Worm (Caenorhabditis elegans) whole organism, mixed stage, embryonic: ENCODE results near the gene str-92.

Experiments
- M03D4.4 ChIP-seq: sonication (generic microtip); optimal IDR thresholded peaks from 2 replicates; lab custom pipeline; 2017; ENCODE audit warnings: mild to moderate bottlenecking, missing genetic modification characterization, missing compliant biosample characterization
- elt-1 ChIP-seq: sonication (generic microtip); optimal IDR thresholded peaks from 2 replicates; lab custom pipeline; 2017; ENCODE audit warnings: missing genetic modification characterization, mild to moderate bottlenecking, missing compliant biosample characterization, antibody characterized with exemption, moderate library complexity, borderline replicate concordance; ENCODE audit not compliant: insufficient read depth
- hlh-1 ChIP-seq: fragments of 150-350 bp; optimal IDR thresholded peaks from 2 replicates; lab custom pipeline; 2014; ENCODE audit warnings: missing biosample characterization, missing genetic modification reagents, missing genetic modification characterization
- lin-32 ChIP-seq: fragments of 200-800 bp; sonication (Bioruptor generic); optimal IDR thresholded peaks from 2 replicates; lab custom pipeline; 2018; ENCODE audit warnings: mild to moderate bottlenecking, missing genetic modification characterization, missing compliant biosample characterization
- mab-5 ChIP-seq: fragments of 150-350 bp; optimal IDR thresholded peaks from 2 replicates; lab custom pipeline; 2014; ENCODE audit warnings: missing biosample characterization, missing genetic modification characterization
- nhr-237 ChIP-seq: fragments of 150-350 bp; optimal IDR thresholded peaks from 2 replicates; lab custom pipeline; 2014; ENCODE audit warnings: missing biosample characterization, missing genetic modification characterization
- nhr-28 ChIP-seq: fragments of 150-350 bp; optimal IDR thresholded peaks from 2 replicates; lab custom pipeline; 2014; ENCODE audit warnings: missing biosample characterization, missing genetic modification characterization
- pha-4 ChIP-seq: fragments of 150-350 bp; optimal IDR thresholded peaks from 2 replicates; lab custom pipeline; 2018; ENCODE audit warnings: missing biosample characterization, missing genetic modification reagents, missing genetic modification characterization
- ztf-11 ChIP-seq: fragments of 150-350 bp; optimal IDR thresholded peaks from 2 replicates; lab custom pipeline; 2014; ENCODE audit warnings: missing biosample characterization, missing genetic modification characterization

ce11 chrV:17696753-17697152 is 20.3 kb upstream of the str-92 start, which contains the start of gene spp-29:
- no peak for TF ChIP-seq M03D4.4 (tag; lab: Kevin White, UChicago)
- no peak for TF ChIP-seq nhr-28 (tag; lab: Kevin White, UChicago)
- TF ChIP-seq elt-1 (tag; lab: Kevin White, UChicago): no peak
- TF ChIP-seq hlh-1 (tag; lab: Kevin White, UChicago): no peak
- no peak for TF ChIP-seq pha-4
- TF ChIP-seq nhr-237 (tag; lab: Kevin White, UChicago): no peak
- TF ChIP-seq lin-32 (GFP tag; lab: Kevin White, UChicago): no peak
- TF ChIP-seq mab-5 (tag; lab: Kevin White, UChicago): no peak
- TF ChIP-seq ztf-11 (tag; lab: Kevin White, UChicago): no peak
